Worm (Caenorhabditis elegans): Measurements from ENCODE around the gene mab-9.

ce11 chrII:509230-509629 lies 6.6 kb upstream of the mab-9 start, which contains the start of gene srh-105:
- no peak for TF ChIP-seq blmp-1 (tag; optimal IDR thresholded peaks at IDR 0.05)
- no peak for TF ChIP-seq ztf-11 (tag; optimal IDR thresholded peaks at IDR 0.05)
- TF ChIP-seq lsy-2 (tag; optimal IDR thresholded peaks at IDR 0.05): no peak
- no peak for TF ChIP-seq ceh-39 (tag; optimal IDR thresholded peaks at IDR 0.05)
- TF ChIP-seq nhr-237 (tag; optimal IDR thresholded peaks at IDR 0.05): no peak
- no peak for TF ChIP-seq mab-5 (tag; optimal IDR thresholded peaks at IDR 0.05)
- no peak for TF ChIP-seq nhr-76 (tag; optimal IDR thresholded peaks at IDR 0.05)
- no peak for TF ChIP-seq pha-4 (tag; optimal IDR thresholded peaks at IDR 0.05)
